Worm (Caenorhabditis elegans) whole organism, early embryonic: ENCODE measurements around the gene hot-2.

Source experiments
- B0310.2 ChIP-seq: sonication (generic microtip); optimal IDR thresholded peaks from 2 replicates; lab custom pipeline; 2016; ENCODE audit warnings: mild to moderate bottlenecking, missing genetic modification characterization, missing compliant biosample characterization
- aly-1 ChIP-seq: sonication (generic microtip); optimal IDR thresholded peaks from 2 replicates; lab custom pipeline; 2016; ENCODE audit warnings: missing genetic modification characterization, missing compliant biosample characterization
- ama-1 ChIP-seq: fragments of 150-350 bp; optimal IDR thresholded peaks from 2 replicates; lab custom pipeline; 2014
- ceh-36 ChIP-seq: sonication (generic microtip); optimal IDR thresholded peaks from 2 replicates; lab custom pipeline; 2016; ENCODE audit warnings: missing genetic modification characterization, inconsistent platforms, missing compliant biosample characterization
- flt-1 ChIP-seq: fragments of 200-800 bp; sonication (Bioruptor generic); IDR thresholded peaks from 2 replicates; pipeline ENCODE4 v1.3.6; 2022; ENCODE audit warnings: missing genetic modification characterization, missing compliant biosample characterization
- hmbx-1 ChIP-seq: sonication (generic microtip); optimal IDR thresholded peaks from 2 replicates; lab custom pipeline; 2016; ENCODE audit warnings: mild to moderate bottlenecking, missing genetic modification characterization, missing compliant biosample characterization
- pes-1 ChIP-seq: fragments of 200-800 bp; sonication (Bioruptor generic); IDR thresholded peaks from 2 replicates; pipeline ENCODE4 v1.3.6; 2022; ENCODE audit warnings: missing genetic modification reagents, missing genetic modification characterization, missing compliant biosample characterization
- tbx-11 ChIP-seq: fragments of 200-800 bp; sonication (Bioruptor generic); IDR thresholded peaks from 2 replicates; pipeline ENCODE4 v1.3.6; 2022; ENCODE audit warnings: missing genetic modification characterization, missing compliant biosample characterization
- tbx-37 ChIP-seq: fragments of 200-800 bp; sonication (Bioruptor generic); conservative IDR thresholded peaks from 2 replicates; pipeline ENCODE4 v1.3.6; 2022; ENCODE audit warnings: missing genetic modification reagents, missing genetic modification characterization, missing compliant biosample characterization

- no peak for TF ChIP-seq aly-1
- no peak for TF ChIP-seq tbx-11
- peak; percentile 95 for TF ChIP-seq ceh-36 (tag; lab: Kevin White, UChicago)
- no peak for TF ChIP-seq flt-1
- no peak for TF ChIP-seq ama-1 (lab: Kevin White, UChicago)
- no peak for TF ChIP-seq hmbx-1 (tag; lab: Kevin White, UChicago)
- no peak for TF ChIP-seq B0310.2 (tag; lab: Kevin White, UChicago)
- no peak for TF ChIP-seq tbx-37 (GFP tag; lab: Robert Waterston, UW)
- no peak for TF ChIP-seq pes-1 (GFP tag; lab: Robert Waterston, UW)
Measured at ce11 chrV:19231167-19231566, 56.6 kb downstream of the hot-2 start.
